Worm (Caenorhabditis elegans): ENCODE measurements around the gene pygl-1.

DNA sequence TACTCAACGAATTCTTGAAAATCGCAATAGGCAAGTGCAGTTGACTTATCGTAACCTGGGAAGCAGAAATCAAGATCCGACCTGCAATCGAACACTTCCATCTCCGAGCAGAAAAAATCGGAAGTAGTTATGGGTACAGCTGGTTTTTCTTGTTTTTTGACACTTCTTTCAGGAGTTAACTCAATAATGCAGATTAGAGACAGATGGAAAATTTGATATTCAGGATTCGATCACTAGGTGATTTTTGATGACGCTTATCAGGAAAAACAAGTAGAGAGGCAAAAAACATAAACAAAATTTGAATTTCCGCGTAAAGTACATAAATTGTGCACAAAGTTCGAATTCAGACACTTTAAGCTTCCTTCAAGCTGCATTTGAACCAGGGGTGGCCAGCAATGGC lies 30.0 kb upstream of the pygl-1 start, which contains the start of gene srw-130:
- TF ChIP-seq ces-1 (GFP tag; optimal IDR thresholded peaks at IDR 0.05) = no peak
- no peak for TF ChIP-seq pha-4 (tag; optimal IDR thresholded peaks at IDR 0.05)
- no peak for TF ChIP-seq lsy-2 (tag; optimal IDR thresholded peaks at IDR 0.05)
- no peak for TF ChIP-seq nhr-28 (tag; optimal IDR thresholded peaks at IDR 0.05)
- TF ChIP-seq snpc-4 (tag; optimal IDR thresholded peaks at IDR 0.05) = no peak
- TF ChIP-seq ceh-39 (tag; optimal IDR thresholded peaks at IDR 0.05) = no peak
